Worm (Caenorhabditis elegans) whole organism, L4 larva: ENCODE data around the gene zipt-2.1.
A peak's percentile ranks its signal among the peaks of the same experiment; 100 is the strongest.

Source experiments
- D1046.2 ChIP-seq: fragments of 200-800 bp; sonication (Bioruptor generic); IDR thresholded peaks from 2 replicates; pipeline ENCODE4 v1.3.6; 2022; ENCODE audit warnings: missing genetic modification characterization, missing compliant biosample characterization
- F26F4.8 ChIP-seq: fragments of 200-800 bp; sonication (Bioruptor generic); conservative IDR thresholded peaks from 2 replicates; pipeline ENCODE4 v1.3.6; 2022; ENCODE audit warnings: missing genetic modification characterization, missing compliant biosample characterization
- F44E2.7 ChIP-seq: fragments of 200-800 bp; sonication (Bioruptor generic); IDR thresholded peaks from 2 replicates; pipeline ENCODE4 v2.1.2; 2022; ENCODE audit warnings: missing genetic modification characterization, missing compliant biosample characterization
- F49E8.2 ChIP-seq: sonication (generic microtip); optimal IDR thresholded peaks from 2 replicates; lab custom pipeline; 2016; ENCODE audit warnings: missing compliant biosample characterization, mild to moderate bottlenecking, missing genetic modification characterization, borderline replicate concordance
- T26A8.4 ChIP-seq: fragments of 200-800 bp; sonication (Bioruptor generic); IDR thresholded peaks from 2 replicates; pipeline ENCODE4 v1.3.6; 2022; ENCODE audit warnings: missing genetic modification characterization, missing compliant biosample characterization
- Y48G9A.11 ChIP-seq: fragments of 200-800 bp; sonication (Bioruptor generic); IDR thresholded peaks from 2 replicates; pipeline ENCODE4 v1.3.6; 2022; ENCODE audit warnings: missing genetic modification reagents, missing genetic modification characterization, missing compliant biosample characterization
- Y5F2A.4 ChIP-seq: fragments of 200-800 bp; sonication (Bioruptor generic); optimal IDR thresholded peaks from 2 replicates; lab custom pipeline; 2018; ENCODE audit warnings: mild to moderate bottlenecking, missing genetic modification characterization, missing compliant biosample characterization
- aha-1 ChIP-seq: fragments of 150-350 bp; peaks from one replicate; lab custom pipeline; 2014; ENCODE audit warnings: missing biosample characterization, missing genetic modification characterization
- aly-2 ChIP-seq: sonication (generic microtip); optimal IDR thresholded peaks from 2 replicates; lab custom pipeline; 2018; ENCODE audit warnings: missing biosample characterization, missing genetic modification characterization
- ama-1 ChIP-seq: fragments of 150-350 bp; optimal IDR thresholded peaks from 2 replicates; lab custom pipeline; 2014; ENCODE audit warnings: inconsistent platforms, mixed read lengths
- ceh-32 ChIP-seq: sonication (generic microtip); optimal IDR thresholded peaks from 2 replicates; lab custom pipeline; 2016; ENCODE audit warnings: mild to moderate bottlenecking, missing genetic modification characterization, missing compliant biosample characterization; ENCODE audit not compliant: poor library complexity
- ces-1 ChIP-seq: fragments of 150-350 bp; sonication (generic microtip); optimal IDR thresholded peaks from 4 replicates; lab custom pipeline; 2014; ENCODE audit warnings: missing biosample characterization, missing genetic modification reagents, missing genetic modification characterization
- daf-16 ChIP-seq, 3 experiments: sonication (generic microtip); optimal IDR thresholded peaks; 2 replicates each; lab custom pipeline; 2016 to 2017; ENCODE audit warnings: missing genetic modification characterization in 3 of 3, missing genetic modification reagents in 3 of 3, mild to moderate bottlenecking in 2 of 3, missing compliant biosample characterization in 2 of 3, missing biosample characterization in 1 of 3, moderate library complexity in 1 of 3
- daf-19 ChIP-seq: fragments of 200-800 bp; sonication (Bioruptor generic); conservative IDR thresholded peaks from 2 replicates; pipeline ENCODE4 v1.3.6; 2022; ENCODE audit warnings: missing genetic modification characterization, missing compliant biosample characterization
- daf-8 ChIP-seq: fragments of 200-800 bp; sonication (Bioruptor generic); IDR thresholded peaks from 2 replicates; pipeline ENCODE4 v1.3.6; 2022; ENCODE audit warnings: missing genetic modification characterization, missing compliant biosample characterization
- dmd-6 ChIP-seq: fragments of 200-800 bp; sonication (Bioruptor generic); IDR thresholded peaks from 2 replicates; pipeline ENCODE4 v1.3.6; 2022; ENCODE audit warnings: missing genetic modification reagents, missing genetic modification characterization, missing compliant biosample characterization
- dmd-9 ChIP-seq: fragments of 200-800 bp; sonication (Bioruptor generic); IDR thresholded peaks from 2 replicates; pipeline ENCODE4 v1.3.6; 2022; ENCODE audit warnings: missing genetic modification reagents, missing genetic modification characterization, missing compliant biosample characterization
- dpl-1 ChIP-seq: fragments of 150-350 bp; optimal IDR thresholded peaks from 2 replicates; lab custom pipeline; 2014; ENCODE audit warnings: missing biosample characterization, missing genetic modification reagents, missing genetic modification characterization
- egl-27 ChIP-seq: sonication (generic microtip); optimal IDR thresholded peaks from 3 replicates; lab custom pipeline; 2017; ENCODE audit warnings: missing biosample characterization, missing genetic modification reagents, missing genetic modification characterization
- egl-43 ChIP-seq: fragments of 200-800 bp; sonication (Bioruptor generic); IDR thresholded peaks from 2 replicates; pipeline ENCODE4 v1.3.6; 2022; ENCODE audit warnings: missing genetic modification reagents, missing genetic modification characterization, missing compliant biosample characterization
- gei-8 ChIP-seq: fragments of 200-800 bp; sonication (Bioruptor generic); optimal IDR thresholded peaks from 2 replicates; lab custom pipeline; 2018; ENCODE audit warnings: mild to moderate bottlenecking, missing genetic modification characterization, missing compliant biosample characterization
- hif-1 ChIP-seq, 2 experiments: sonication (generic microtip); optimal IDR thresholded peaks; 2 replicates each; lab custom pipeline; 2016 to 2017; ENCODE audit warnings: missing compliant biosample characterization in 2 of 2, missing genetic modification characterization in 2 of 2, missing genetic modification reagents in 2 of 2, missing genotype in 2 of 2, mild to moderate bottlenecking in 1 of 2
- hlh-30 ChIP-seq: sonication (generic microtip); optimal IDR thresholded peaks from 2 replicates; lab custom pipeline; 2017; ENCODE audit warnings: antibody characterized with exemption, mild to moderate bottlenecking, missing genetic modification characterization, missing compliant biosample characterization; ENCODE audit not compliant: insufficient read depth
- jun-1 ChIP-seq: fragments of 150-350 bp; optimal IDR thresholded peaks from 2 replicates; lab custom pipeline; 2014; ENCODE audit warnings: missing biosample characterization, missing genetic modification reagents, missing genetic modification characterization
- lim-7 ChIP-seq: fragments of 200-800 bp; sonication (Bioruptor generic); IDR thresholded peaks from 2 replicates; pipeline ENCODE4 v1.3.6; 2022; ENCODE audit warnings: missing genetic modification characterization, missing compliant biosample characterization
- lin-1 ChIP-seq: fragments of 200-800 bp; sonication (Bioruptor generic); IDR thresholded peaks from 2 replicates; pipeline ENCODE4 v1.3.6; 2022; ENCODE audit warnings: missing genetic modification reagents, missing genetic modification characterization, missing compliant biosample characterization
- lin-15B ChIP-seq: fragments of 150-350 bp; sonication (generic microtip); optimal IDR thresholded peaks from 3 replicates; lab custom pipeline; 2014; ENCODE audit warnings: missing biosample characterization, missing genetic modification characterization
- lin-38 ChIP-seq: fragments of 200-800 bp; sonication (Bioruptor generic); IDR thresholded peaks from 2 replicates; pipeline ENCODE4 v1.3.6; 2022; ENCODE audit warnings: missing genetic modification reagents, missing genetic modification characterization, missing compliant biosample characterization
- madf-5 ChIP-seq, 2 experiments: fragments of 200-800 bp; sonication (Bioruptor generic); IDR thresholded peaks; 2 replicates each; pipeline ENCODE4 v1.3.6; 2022; ENCODE audit warnings: missing compliant biosample characterization in 2 of 2, missing genetic modification characterization in 2 of 2
- madf-9 ChIP-seq: fragments of 200-800 bp; sonication (Bioruptor generic); conservative IDR thresholded peaks from 2 replicates; pipeline ENCODE4 v1.3.6; 2022; ENCODE audit warnings: missing genetic modification reagents, missing genetic modification characterization, missing compliant biosample characterization
- mep-1 ChIP-seq: fragments of 150-350 bp; sonication (generic microtip); optimal IDR thresholded peaks from 3 replicates; lab custom pipeline; 2014; ENCODE audit warnings: missing biosample characterization, missing genetic modification characterization
- mes-2 ChIP-seq: sonication (generic microtip); optimal IDR thresholded peaks from 2 replicates; lab custom pipeline; 2016; ENCODE audit warnings: missing genotype, mild to moderate bottlenecking, missing genetic modification characterization, missing compliant biosample characterization; ENCODE audit not compliant: poor library complexity, severe bottlenecking
- nhr-102 ChIP-seq: sonication (generic microtip); optimal IDR thresholded peaks from 2 replicates; lab custom pipeline; 2016; ENCODE audit warnings: mild to moderate bottlenecking, missing genetic modification characterization, moderate library complexity, missing compliant biosample characterization
- nhr-42 ChIP-seq: fragments of 200-800 bp; sonication (Bioruptor generic); IDR thresholded peaks from 2 replicates; pipeline ENCODE4 v1.3.6; 2022; ENCODE audit warnings: missing genetic modification characterization, missing compliant biosample characterization
- nhr-48 ChIP-seq: sonication (generic microtip); optimal IDR thresholded peaks from 2 replicates; lab custom pipeline; 2016; ENCODE audit warnings: mild to moderate bottlenecking, missing genetic modification characterization, missing compliant biosample characterization
- nhr-6 ChIP-seq: fragments of 150-350 bp; optimal IDR thresholded peaks from 2 replicates; lab custom pipeline; 2014; ENCODE audit warnings: missing biosample characterization, missing genetic modification characterization
- pqm-1 ChIP-seq: sonication (generic microtip); optimal IDR thresholded peaks from 2 replicates; lab custom pipeline; 2017; ENCODE audit warnings: missing biosample characterization, missing genetic modification characterization
- snpc-1.2 ChIP-seq: fragments of 200-800 bp; sonication (Bioruptor generic); IDR thresholded peaks from 2 replicates; pipeline ENCODE4 v1.3.6; 2022; ENCODE audit warnings: missing genetic modification reagents, missing genetic modification characterization, missing compliant biosample characterization
- snpc-4 ChIP-seq: fragments of 150-350 bp; optimal IDR thresholded peaks from 2 replicates; lab custom pipeline; 2014; ENCODE audit warnings: missing biosample characterization, missing genetic modification characterization
- unc-130 ChIP-seq: sonication (generic microtip); optimal IDR thresholded peaks from 2 replicates; lab custom pipeline; 2016; ENCODE audit warnings: missing genetic modification reagents, missing genetic modification characterization, missing compliant biosample characterization
- zfp-2 ChIP-seq: sonication (generic microtip); optimal IDR thresholded peaks from 2 replicates; lab custom pipeline; 2016; ENCODE audit warnings: mild to moderate bottlenecking, missing genetic modification characterization, missing compliant biosample characterization
- zfp-3 ChIP-seq: fragments of 200-800 bp; sonication (Bioruptor generic); conservative IDR thresholded peaks from 2 replicates; pipeline ENCODE4 v1.3.6; 2022; ENCODE audit warnings: missing genetic modification reagents, missing genetic modification characterization, missing compliant biosample characterization

The zipt-2.1 gene

DNA sequence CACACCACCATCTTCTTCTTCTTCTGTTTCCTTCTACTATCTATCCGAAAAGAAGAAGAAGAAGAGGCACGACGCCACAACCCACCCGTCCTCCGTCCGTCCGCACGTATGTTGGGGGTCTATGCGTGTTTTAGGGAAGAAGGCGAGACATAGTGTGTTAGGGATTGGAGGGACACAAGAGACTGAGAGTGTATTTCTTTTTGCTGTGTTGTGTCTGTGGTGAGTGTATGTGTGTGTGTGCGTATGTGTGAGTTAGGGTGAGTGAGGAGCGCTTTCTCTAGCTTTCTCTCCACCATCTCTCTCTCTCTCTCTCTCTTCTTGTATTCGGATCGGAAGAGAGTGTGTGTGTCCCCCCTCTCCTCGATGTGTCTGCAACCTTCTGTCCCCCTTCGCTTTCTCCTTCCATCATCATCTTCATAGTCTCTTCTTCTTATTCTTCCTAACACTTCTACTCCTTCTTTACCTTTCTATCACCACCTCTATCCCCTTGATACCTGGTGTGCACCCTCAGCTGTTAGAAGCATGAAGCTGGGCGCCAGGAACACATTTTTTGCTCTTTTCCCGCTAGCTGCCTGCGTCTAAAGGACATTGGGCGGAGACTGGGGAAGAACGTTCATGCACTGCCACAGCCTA is 22.3 kb downstream of the zipt-2.1 start (continued):
- TF ChIP-seq hif-1 (tag; optimal IDR thresholded peaks at IDR 0.05; lab: Kevin White, UChicago) (peak; percentile 50 to 91), pqm-1 (tag; lab: Kevin White, UChicago) (peak; percentile 33), lin-38 (GFP tag; lab: Robert Waterston, UW) (no peak; the same call in none of the 2 replicates), zfp-2 (tag; lab: Kevin White, UChicago) (peak; percentile 6), ces-1 (GFP tag; lab: Kevin White, UChicago) (no peak), lin-1 (peak; percentile 48), Y5F2A.4 (no peak), zfp-3 (GFP tag; lab: Robert Waterston, UW) (no peak), lin-15B (no peak), Y48G9A.11 (no peak), F49E8.2 (tag; lab: Kevin White, UChicago) (no peak), daf-19 (peak; percentile 68; the same call in 1 of the 2 replicates), dmd-9 (GFP tag; lab: Robert Waterston, UW) (no peak), nhr-42 (GFP tag; lab: Robert Waterston, UW) (peak; percentile 75; the same call in 1 of the 2 replicates), egl-27 (tag; lab: Kevin White, UChicago) (no peak), nhr-48 (tag; lab: Kevin White, UChicago) (peak; percentile 78), dmd-6 (GFP tag; lab: Robert Waterston, UW) (peak; percentile 74), F44E2.7 (GFP tag; lab: Robert Waterston, UW) (no peak), egl-43 (GFP tag; lab: Robert Waterston, UW) (0 out of 2 replicates have a peak, but pooled peaks have one; percentile 27), D1046.2 (GFP tag; lab: Robert Waterston, UW) (no peak), daf-8 (GFP tag; lab: Robert Waterston, UW) (no peak), aha-1 (tag; lab: Kevin White, UChicago) (peak; percentile 100), F26F4.8 (no peak), lim-7 (no peak), hlh-30 (tag; lab: Kevin White, UChicago) (peak; percentile 38), snpc-1.2 (GFP tag; lab: Robert Waterston, UW) (0 out of 2 replicates have a peak, but pooled peaks have one; percentile 50), daf-16 (GFP tag; optimal IDR thresholded peaks at IDR 0.05; lab: Kevin White, UChicago) (peak; percentile 39 to 65), daf-16 (tag; optimal IDR thresholded peaks at IDR 0.05; lab: Kevin White, UChicago) (peak; percentile 80), madf-5 (GFP tag; IDR thresholded peaks at IDR 0.05; lab: Robert Waterston, UW) (no peak; a peak in 1 of 4 replicates), aly-2 (tag; lab: Kevin White, UChicago) (no peak), unc-130 (no peak), mep-1 (tag; lab: Kevin White, UChicago) (peak; percentile 96), jun-1 (peak; percentile 73), snpc-4 (no peak), nhr-6 (peak; percentile 59)

DNA sequence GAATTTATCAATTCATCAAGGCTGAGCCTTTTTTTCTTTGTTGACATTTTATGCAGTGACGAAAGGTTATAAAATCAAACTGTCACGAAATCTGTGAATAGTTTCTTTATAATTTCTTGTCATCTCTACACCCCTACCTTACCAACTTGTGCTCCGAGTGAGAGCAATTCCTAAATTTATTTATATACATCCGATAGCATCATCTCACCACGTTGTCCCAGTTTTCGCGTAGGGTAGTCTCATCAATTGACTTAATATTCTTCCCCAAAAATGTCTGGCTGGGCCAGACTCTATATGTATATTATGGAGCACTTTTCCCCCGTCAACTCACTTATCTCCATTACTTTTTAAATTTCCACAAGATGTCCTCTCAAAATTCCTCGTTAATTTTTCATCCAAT is 25.9 kb downstream of the zipt-2.1 start:
- TF ChIP-seq daf-19: peak; percentile 55; the same call in 1 of the 2 replicates
- TF ChIP-seq mes-2 (tag; lab: Kevin White, UChicago): no peak
- no peak for TF ChIP-seq gei-8
- no peak for TF ChIP-seq hlh-30 (tag; lab: Kevin White, UChicago)
- 0 out of 2 replicates have a peak, but pooled peaks have one; percentile 32 for TF ChIP-seq T26A8.4 (GFP tag; lab: Robert Waterston, UW)
- peak; percentile 18 for TF ChIP-seq ama-1 (lab: Kevin White, UChicago)
- TF ChIP-seq egl-43 (GFP tag; lab: Robert Waterston, UW): 0 out of 2 replicates have a peak, but pooled peaks have one; percentile 23
- 0 out of 2 replicates have a peak, but pooled peaks have one; percentile 30 for TF ChIP-seq zfp-3 (GFP tag; lab: Robert Waterston, UW)
- TF ChIP-seq nhr-6: no peak
- TF ChIP-seq ceh-32: no peak
- no peak for TF ChIP-seq madf-9 (GFP tag; lab: Robert Waterston, UW)
- TF ChIP-seq dpl-1: no peak
- TF ChIP-seq nhr-102: peak; percentile 8
